Worm (Caenorhabditis elegans) whole organism, late embryonic: ENCODE results near the gene ZK84.4.

ENCODE experiments used
- C38D4.7 ChIP-seq: fragments of 200-800 bp; sonication (Bioruptor generic); optimal IDR thresholded peaks from 2 replicates; lab custom pipeline; 2018; ENCODE audit warnings: mild to moderate bottlenecking, missing genetic modification characterization, moderate library complexity, missing compliant biosample characterization
- F13H6.1 ChIP-seq: sonication (generic microtip); optimal IDR thresholded peaks from 2 replicates; lab custom pipeline; 2016; ENCODE audit warnings: missing genetic modification characterization, missing compliant biosample characterization
- K02D7.2 ChIP-seq: sonication (generic microtip); optimal IDR thresholded peaks from 2 replicates; lab custom pipeline; 2017; ENCODE audit warnings: mild to moderate bottlenecking, missing genetic modification characterization, missing compliant biosample characterization
- K09A11.1 ChIP-seq: sonication (generic microtip); optimal IDR thresholded peaks from 2 replicates; lab custom pipeline; 2017; ENCODE audit warnings: antibody characterized with exemption, mild to moderate bottlenecking, missing genetic modification characterization, missing compliant biosample characterization; ENCODE audit not compliant: insufficient read depth
- T23F11.4 ChIP-seq: fragments of 200-800 bp; sonication (Bioruptor generic); optimal IDR thresholded peaks from 2 replicates; lab custom pipeline; 2018; ENCODE audit warnings: mild to moderate bottlenecking, missing genetic modification characterization, missing compliant biosample characterization
- Y22D7AL.16 ChIP-seq: sonication (generic microtip); optimal IDR thresholded peaks from 2 replicates; lab custom pipeline; 2016; ENCODE audit warnings: missing genetic modification characterization, missing compliant biosample characterization
- ahr-1 ChIP-seq: sonication (generic microtip); optimal IDR thresholded peaks from 2 replicates; lab custom pipeline; 2016; ENCODE audit warnings: missing genetic modification characterization, missing compliant biosample characterization
- ama-1 ChIP-seq: fragments of 150-350 bp; optimal IDR thresholded peaks from 2 replicates; lab custom pipeline; 2014
- ceh-14 ChIP-seq: sonication (generic microtip); optimal IDR thresholded peaks from 2 replicates; lab custom pipeline; 2016; ENCODE audit warnings: missing genotype, missing genetic modification characterization, missing compliant biosample characterization
- ceh-2 ChIP-seq: sonication (generic microtip); optimal IDR thresholded peaks from 2 replicates; lab custom pipeline; 2016; ENCODE audit warnings: missing genotype, missing genetic modification characterization, missing compliant biosample characterization
- ceh-22 ChIP-seq: sonication (generic microtip); optimal IDR thresholded peaks from 2 replicates; lab custom pipeline; 2017; ENCODE audit warnings: missing biosample characterization, missing genetic modification characterization
- ceh-24 ChIP-seq: sonication (generic microtip); optimal IDR thresholded peaks from 2 replicates; lab custom pipeline; 2016; ENCODE audit warnings: mild to moderate bottlenecking, missing genetic modification characterization, missing compliant biosample characterization
- ceh-31 ChIP-seq: sonication (generic microtip); optimal IDR thresholded peaks from 2 replicates; lab custom pipeline; 2016; ENCODE audit warnings: missing genetic modification characterization, missing compliant biosample characterization
- ceh-34 ChIP-seq: sonication (generic microtip); optimal IDR thresholded peaks from 2 replicates; lab custom pipeline; 2016; ENCODE audit warnings: mild to moderate bottlenecking, missing genetic modification characterization, missing compliant biosample characterization
- ceh-45 ChIP-seq: fragments of 200-800 bp; sonication (Bioruptor generic); IDR thresholded peaks from 2 replicates; pipeline ENCODE4 v1.3.6; 2022; ENCODE audit warnings: missing genetic modification reagents, missing genetic modification characterization, missing compliant biosample characterization
- ceh-48 ChIP-seq: sonication (generic microtip); optimal IDR thresholded peaks from 2 replicates; lab custom pipeline; 2016; ENCODE audit warnings: missing genetic modification characterization, inconsistent platforms, missing compliant biosample characterization
- ceh-6 ChIP-seq: fragments of 200-800 bp; sonication (Bioruptor generic); optimal IDR thresholded peaks from 2 replicates; lab custom pipeline; 2018; ENCODE audit warnings: mild to moderate bottlenecking, missing genetic modification characterization, missing compliant biosample characterization
- che-1 ChIP-seq: sonication (generic microtip); optimal IDR thresholded peaks from 2 replicates; lab custom pipeline; 2016; ENCODE audit warnings: mild to moderate bottlenecking, missing genetic modification characterization, missing compliant biosample characterization
- dmd-4 ChIP-seq: sonication (generic microtip); optimal IDR thresholded peaks from 2 replicates; lab custom pipeline; 2016; ENCODE audit warnings: borderline replicate concordance, missing genetic modification characterization, missing compliant biosample characterization
- elt-2 ChIP-seq: sonication (generic microtip); optimal IDR thresholded peaks from 2 replicates; lab custom pipeline; 2016; ENCODE audit warnings: missing genetic modification reagents, missing genetic modification characterization, missing compliant biosample characterization
- fax-1 ChIP-seq: sonication (generic microtip); optimal IDR thresholded peaks from 2 replicates; lab custom pipeline; 2016; ENCODE audit warnings: missing genotype, missing genetic modification characterization, missing compliant biosample characterization
- fkh-10 ChIP-seq: fragments of 150-350 bp; optimal IDR thresholded peaks from 2 replicates; lab custom pipeline; 2014; ENCODE audit warnings: missing biosample characterization, missing genetic modification reagents, missing genetic modification characterization
- gmeb-2 ChIP-seq: sonication (generic microtip); optimal IDR thresholded peaks from 2 replicates; lab custom pipeline; 2016; ENCODE audit warnings: missing genetic modification characterization, inconsistent platforms, missing compliant biosample characterization
- hlh-13 ChIP-seq: fragments of 200-800 bp; sonication (Bioruptor generic); optimal IDR thresholded peaks from 2 replicates; lab custom pipeline; 2018; ENCODE audit warnings: mild to moderate bottlenecking, missing genetic modification characterization, missing compliant biosample characterization
- hlh-15 ChIP-seq: sonication (generic microtip); optimal IDR thresholded peaks from 2 replicates; lab custom pipeline; 2016; ENCODE audit warnings: missing genetic modification characterization, missing compliant biosample characterization
- lin-11 ChIP-seq: fragments of 200-800 bp; sonication (Bioruptor generic); optimal IDR thresholded peaks from 2 replicates; lab custom pipeline; 2018; ENCODE audit warnings: mild to moderate bottlenecking, missing genetic modification characterization, missing compliant biosample characterization
- pag-3 ChIP-seq: sonication (generic microtip); optimal IDR thresholded peaks from 2 replicates; lab custom pipeline; 2016; ENCODE audit warnings: missing compliant biosample characterization, missing genetic modification characterization, borderline replicate concordance
- pax-1 ChIP-seq: fragments of 150-350 bp; optimal IDR thresholded peaks from 2 replicates; lab custom pipeline; 2014; ENCODE audit warnings: missing biosample characterization, missing genetic modification characterization
- pha-4 ChIP-seq: fragments of 150-350 bp; optimal IDR thresholded peaks from 2 replicates; lab custom pipeline; 2018; ENCODE audit warnings: missing biosample characterization, missing genetic modification reagents, missing genetic modification characterization
- pqm-1 ChIP-seq: sonication (generic microtip); optimal IDR thresholded peaks from 2 replicates; lab custom pipeline; 2016; ENCODE audit warnings: missing genetic modification characterization, missing compliant biosample characterization
- pros-1 ChIP-seq: fragments of 150-350 bp; optimal IDR thresholded peaks from 2 replicates; lab custom pipeline; 2014; ENCODE audit warnings: missing biosample characterization, missing genetic modification reagents, missing genetic modification characterization
- ref-2 ChIP-seq: sonication (generic microtip); optimal IDR thresholded peaks from 2 replicates; lab custom pipeline; 2016; ENCODE audit warnings: missing genetic modification characterization, missing compliant biosample characterization
- rnt-1 ChIP-seq: sonication (generic microtip); optimal IDR thresholded peaks from 2 replicates; lab custom pipeline; 2016; ENCODE audit warnings: missing genetic modification characterization, missing compliant biosample characterization
- sox-4 ChIP-seq: sonication (generic microtip); optimal IDR thresholded peaks from 2 replicates; lab custom pipeline; 2017; ENCODE audit warnings: mild to moderate bottlenecking, missing genetic modification characterization, inconsistent platforms, missing compliant biosample characterization
- unc-3 ChIP-seq, 2 experiments: fragments of 200-800 bp in 1 of 2; sonication (Bioruptor generic) in 1 of 2; sonication (generic microtip) in 1 of 2; conservative IDR thresholded peaks in 1 of 2; optimal IDR thresholded peaks in 1 of 2; 2 replicates each; pipeline versions ENCODE4 v1.3.6 to Lab custom; 2016 to 2022; ENCODE audit warnings: missing compliant biosample characterization in 2 of 2, missing genetic modification characterization in 2 of 2, missing genetic modification reagents in 1 of 2
- unc-42 ChIP-seq: sonication (generic microtip); optimal IDR thresholded peaks from 2 replicates; lab custom pipeline; 2016; ENCODE audit warnings: missing genotype, missing genetic modification characterization, missing compliant biosample characterization
- unc-55 ChIP-seq: sonication (generic microtip); optimal IDR thresholded peaks from 2 replicates; lab custom pipeline; 2017; ENCODE audit warnings: missing biosample characterization, missing genetic modification reagents, missing genetic modification characterization
- unc-86 ChIP-seq: sonication (generic microtip); optimal IDR thresholded peaks from 2 replicates; lab custom pipeline; 2016; ENCODE audit warnings: missing genetic modification characterization, missing compliant biosample characterization
- ztf-16 ChIP-seq: sonication (generic microtip); optimal IDR thresholded peaks from 2 replicates; lab custom pipeline; 2017; ENCODE audit warnings: missing genetic modification characterization, missing compliant biosample characterization

Gene ZK84.4

ce11 chrII:5969303-5969702, 39.5 kb downstream of the ZK84.4 start, which contains the start of gene B0034.4:
B0034.4 (minus strand) TSS chrII:5969531.
- TF ChIP-seq ceh-48 (tag; lab: Kevin White, UChicago) (no peak), ceh-14 (no peak), pqm-1 (no peak), ceh-22 (no peak), pag-3 (tag; lab: Kevin White, UChicago) (no peak), ahr-1 (tag; lab: Kevin White, UChicago) (no peak), pha-4 (tag; lab: Kevin White, UChicago) (no peak), ceh-24 (tag; lab: Kevin White, UChicago) (no peak), gmeb-2 (no peak), K09A11.1 (tag; lab: Kevin White, UChicago) (no peak), ceh-34 (tag; lab: Kevin White, UChicago) (no peak), lin-11 (no peak), ceh-2 (tag; lab: Kevin White, UChicago) (no peak), C38D4.7 (GFP tag; lab: Kevin White, UChicago) (no peak)

DNA sequence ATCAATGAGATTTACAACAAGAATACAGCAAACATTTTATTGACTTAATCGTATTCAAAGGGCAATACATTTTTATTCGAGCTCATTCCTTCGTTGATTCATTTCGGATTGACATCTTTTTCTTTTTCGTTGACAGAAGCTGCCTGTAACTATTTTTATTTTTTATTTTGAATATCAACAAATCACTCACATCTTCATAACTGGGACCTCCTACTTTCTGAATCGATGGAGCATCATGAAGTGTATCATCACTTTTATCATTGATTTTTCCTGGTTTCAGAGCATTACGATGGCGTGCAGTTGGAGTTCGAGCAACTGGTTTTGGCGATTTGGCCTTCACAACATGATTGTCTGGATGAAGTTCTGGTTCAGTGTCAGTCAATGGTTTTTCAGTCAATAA, 40.8 kb downstream of the ZK84.4 start, which contains the start of gene B0034.1:
TSS of gene B0034.1 (plus strand) at position 301 of the 400 bp plus-strand sequence.
- TF ChIP-seq dmd-4 (tag; lab: Kevin White, UChicago) (no peak), ceh-14 (no peak), pqm-1 (no peak), pax-1 (no peak), ref-2 (no peak), che-1 (tag; lab: Kevin White, UChicago) (no peak), F13H6.1 (no peak), ztf-16 (tag; lab: Kevin White, UChicago) (no peak), unc-86 (tag; lab: Kevin White, UChicago) (no peak), elt-2 (tag; lab: Kevin White, UChicago) (no peak)
- TF ChIP-seq, all 69 proteins: peak for 0

DNA sequence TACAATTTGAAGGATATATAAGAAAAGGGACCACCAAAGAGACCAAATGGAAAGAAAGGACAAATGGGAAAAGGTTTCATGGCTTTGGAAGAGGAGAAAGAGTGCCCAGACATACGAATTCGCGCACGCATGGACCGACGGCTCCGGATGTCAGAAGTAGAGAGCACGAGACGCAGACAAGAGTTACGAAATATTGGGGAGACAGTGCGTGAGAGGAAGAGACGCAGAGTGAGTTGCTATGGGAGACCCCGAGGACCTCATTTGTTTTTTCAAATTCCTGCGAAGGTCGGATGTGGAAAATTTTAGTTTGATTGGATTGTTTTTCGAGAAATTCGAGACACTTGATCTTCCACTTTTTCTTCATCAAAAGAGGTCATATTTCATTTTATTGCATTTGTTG, 42.1 kb downstream of the ZK84.4 start:
- TF ChIP-seq ceh-48 (tag; lab: Kevin White, UChicago) = no peak
- no peak for TF ChIP-seq hlh-13 (GFP tag; lab: Kevin White, UChicago)
- no peak for TF ChIP-seq sox-4
- TF ChIP-seq hlh-15 (tag; lab: Kevin White, UChicago) = no peak
- TF ChIP-seq ceh-2 (tag; lab: Kevin White, UChicago) = no peak
- no peak for TF ChIP-seq Y22D7AL.16
- TF ChIP-seq ceh-31 (tag; lab: Kevin White, UChicago) = peak; percentile 50
- TF ChIP-seq rnt-1 (tag; lab: Kevin White, UChicago) = no peak
- peak; percentile 18 for TF ChIP-seq unc-42 (tag; lab: Kevin White, UChicago)
- no peak for TF ChIP-seq K02D7.2 (tag; lab: Kevin White, UChicago)
- TF ChIP-seq fkh-10 (GFP tag; lab: Kevin White, UChicago) = no peak
- TF ChIP-seq ref-2 = no peak
- no peak for TF ChIP-seq che-1 (tag; lab: Kevin White, UChicago)
- TF ChIP-seq T23F11.4 (GFP tag; lab: Kevin White, UChicago) = no peak
- no peak for TF ChIP-seq pros-1 (tag; lab: Kevin White, UChicago)
- peak; percentile 40 for TF ChIP-seq unc-55
- TF ChIP-seq ceh-34 (tag; lab: Kevin White, UChicago) = peak; percentile 25

DNA sequence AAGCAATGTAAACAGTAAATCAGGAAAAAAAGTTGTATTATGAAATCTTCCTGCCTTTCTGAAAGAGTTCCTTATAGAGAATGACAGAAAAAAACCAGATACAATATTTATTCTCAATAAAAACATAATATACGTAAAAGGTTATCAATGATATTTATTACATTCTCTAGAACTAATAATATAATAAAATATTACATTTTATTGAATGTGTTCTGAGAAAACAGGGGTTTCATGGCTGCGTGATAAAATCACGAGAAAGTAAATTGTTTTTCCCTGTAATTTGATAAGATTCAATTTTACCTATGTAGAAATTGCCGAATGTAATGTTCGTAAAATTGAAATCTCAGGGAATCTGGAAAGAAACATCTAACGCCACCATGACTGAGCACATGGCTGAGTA, 43.8 kb downstream of the ZK84.4 start:
- no peak for TF ChIP-seq pros-1 (tag; lab: Kevin White, UChicago)
- TF ChIP-seq ama-1 (lab: Kevin White, UChicago) = no peak
- no peak for TF ChIP-seq ceh-31 (tag; lab: Kevin White, UChicago)
- TF ChIP-seq hlh-13 (GFP tag; lab: Kevin White, UChicago) = no peak
- no peak for TF ChIP-seq K09A11.1 (tag; lab: Kevin White, UChicago)
- no peak for TF ChIP-seq unc-55
- no peak for TF ChIP-seq unc-3 (GFP tag; conservative IDR thresholded peaks at IDR 0.05; lab: Robert Waterston, UW)
- TF ChIP-seq unc-3 (tag; optimal IDR thresholded peaks at IDR 0.05; lab: Kevin White, UChicago) = no peak
- TF ChIP-seq fax-1 = no peak
- TF ChIP-seq gmeb-2 = no peak
- no peak for TF ChIP-seq lin-11
- no peak for TF ChIP-seq pax-1
- TF ChIP-seq fkh-10 (GFP tag; lab: Kevin White, UChicago) = no peak
- no peak for TF ChIP-seq ceh-6
- no peak for TF ChIP-seq pqm-1
- TF ChIP-seq ceh-45 (GFP tag; lab: Robert Waterston, UW) = no peak
- no peak for TF ChIP-seq T23F11.4 (GFP tag; lab: Kevin White, UChicago)
- TF ChIP-seq che-1 (tag; lab: Kevin White, UChicago) = no peak
